Worm (Caenorhabditis elegans): Measurements from ENCODE around the gene T21E8.7.

DNA sequence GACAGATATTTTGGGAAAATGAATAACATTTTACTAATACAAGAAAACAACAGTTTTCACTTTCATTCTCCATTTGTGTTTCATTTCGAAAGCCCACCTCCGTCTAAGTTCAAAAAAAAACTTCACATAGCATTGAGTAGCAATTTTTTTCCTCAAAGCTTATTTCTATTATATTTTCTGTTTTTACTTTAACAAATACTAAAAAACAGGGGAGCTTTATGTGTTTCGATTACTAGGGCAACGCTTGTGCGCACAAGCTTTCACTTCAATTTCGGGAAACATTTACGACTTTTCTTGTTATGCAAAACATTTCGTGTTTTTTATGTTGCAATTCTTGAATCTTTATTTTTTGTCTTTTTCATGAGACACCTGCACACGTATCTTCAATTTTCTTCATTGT, 2.6 kb downstream of the T21E8.7 start, which contains the start of gene T21E8.5:
- TF ChIP-seq sma-9 (GFP tag; optimal IDR thresholded peaks at IDR 0.05) = no peak
- no peak for TF ChIP-seq sma-9 (tag; optimal IDR thresholded peaks at IDR 0.05)
- no peak for TF ChIP-seq zag-1 (tag; optimal IDR thresholded peaks at IDR 0.05)

Data from whole organism, L2 larva.